Fruit fly (Drosophila melanogaster): ENCODE measurements around the gene CG8852.

dm6 chr2L:3530186-3530832 is 5.4 kb downstream of the CG8852 start, which contains the start of the genes Spindly and IFT57:
- no peak for TF ChIP-seq lz (GFP tag; optimal IDR thresholded peaks at IDR 0.05)
- no peak for TF ChIP-seq CG6276 (GFP tag; optimal IDR thresholded peaks at IDR 0.05)
- TF ChIP-seq CG6854 (GFP tag; optimal IDR thresholded peaks at IDR 0.05) = no peak
- no peak for TF ChIP-seq CG31627 (GFP tag; optimal IDR thresholded peaks at IDR 0.05)
- no peak for TF ChIP-seq acj6 (GFP tag; optimal IDR thresholded peaks at IDR 0.05)
- no peak for TF ChIP-seq Hr39 (GFP tag; optimal IDR thresholded peaks at IDR 0.05)
- no peak for TF ChIP-seq CG16779 (tag; optimal IDR thresholded peaks at IDR 0.05)
- TF ChIP-seq CG6792 (GFP tag; optimal IDR thresholded peaks at IDR 0.05) = no peak
- no peak for TF ChIP-seq CG15336 (GFP tag; IDR thresholded peaks at IDR 0.05)
- no peak for TF ChIP-seq CG6163 (GFP tag; IDR thresholded peaks at IDR 0.05)
- no peak for TF ChIP-seq salr (GFP tag; optimal IDR thresholded peaks at IDR 0.05)
- TF ChIP-seq Smox (GFP tag; optimal IDR thresholded peaks at IDR 0.05) = no peak
- TF ChIP-seq Eip75B (GFP tag; optimal IDR thresholded peaks at IDR 0.05) = no peak
- TF ChIP-seq CG10669 (GFP tag; optimal IDR thresholded peaks at IDR 0.05) = no peak

Data from whole organism, prepupa.